Fruit fly (Drosophila melanogaster) ovary, adult (tissue): ENCODE data around the gene nompC.
A peak's percentile ranks its signal among the peaks of the same experiment; 100 is the strongest.

Experiments used
- CG17801 ChIP-seq: fragments of 200-800 bp; optimal IDR thresholded peaks from 2 replicates; lab custom pipeline; 2019; ENCODE audit warnings: missing biosample characterization, mild to moderate bottlenecking, missing genetic modification characterization, moderate library complexity; ENCODE audit not compliant: partially characterized antibody

Gene nompC

DNA sequence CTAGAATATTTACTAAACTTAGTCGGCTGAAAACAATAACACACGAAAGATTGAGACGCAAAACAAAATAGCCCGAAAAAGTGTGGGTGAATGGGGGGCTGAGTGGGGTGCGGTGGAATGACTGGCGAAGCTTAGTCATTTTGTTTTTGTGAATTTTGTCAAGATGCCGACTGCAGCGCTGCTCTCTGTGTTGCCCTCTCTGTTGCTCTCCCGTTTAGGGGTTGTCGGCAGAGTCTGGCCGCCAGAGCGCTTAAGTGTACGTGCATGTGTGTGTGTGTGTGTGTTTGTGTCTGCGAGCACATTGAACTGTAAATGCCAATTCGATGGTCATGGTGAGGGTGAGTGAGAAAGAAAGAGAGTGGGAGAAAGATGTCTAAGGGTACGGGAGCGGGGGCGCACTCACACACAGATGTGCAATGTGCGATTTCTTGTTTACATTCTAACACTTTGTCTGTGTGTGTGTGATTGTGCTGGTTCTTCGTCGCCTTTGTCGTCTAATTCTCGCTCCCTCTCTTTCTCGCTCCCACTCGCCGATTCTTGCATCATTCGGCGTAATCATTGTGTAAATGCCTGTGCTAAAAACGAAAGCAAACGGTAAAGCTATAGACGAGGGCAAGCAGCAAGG is 39.5 kb upstream of the nompC start:
- TF ChIP-seq CG17801 (GFP tag; lab: Kevin White, UChicago), result no peak

- no peak for TF ChIP-seq CG17801 (GFP tag; lab: Kevin White, UChicago)
These were observed 36.6 kb upstream of the nompC start for dm6 chr2L:5309369-5309768.

- TF ChIP-seq CG17801 (GFP tag; lab: Kevin White, UChicago), result no peak
These were observed 31.3 kb upstream of the nompC start, which contains the start of gene CG14024 for dm6 chr2L:5314630-5315159. TSS of gene CG14024 (minus strand) at chr2L:5314895.

DNA sequence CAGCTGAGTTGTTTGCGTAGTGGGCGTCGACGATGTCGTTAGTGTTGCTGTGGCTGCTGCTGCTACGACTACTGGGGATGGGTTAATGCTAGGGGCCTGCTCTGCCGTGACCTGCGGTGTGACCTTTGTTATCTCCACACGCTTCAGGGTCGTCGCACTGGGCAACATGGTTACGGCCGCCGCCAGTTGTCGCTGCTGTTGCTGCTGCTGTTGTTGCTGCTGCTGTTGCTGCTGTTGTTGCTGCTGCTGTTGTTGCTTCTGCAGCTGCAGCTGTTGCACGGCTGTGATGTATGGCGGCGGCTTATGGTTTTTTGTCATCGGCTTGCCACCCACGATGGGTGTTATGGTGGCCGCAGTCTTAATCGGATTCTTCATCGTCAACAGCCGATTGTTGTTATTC is 25.9 kb upstream of the nompC start:
- no peak for TF ChIP-seq CG17801 (GFP tag; lab: Kevin White, UChicago)

DNA sequence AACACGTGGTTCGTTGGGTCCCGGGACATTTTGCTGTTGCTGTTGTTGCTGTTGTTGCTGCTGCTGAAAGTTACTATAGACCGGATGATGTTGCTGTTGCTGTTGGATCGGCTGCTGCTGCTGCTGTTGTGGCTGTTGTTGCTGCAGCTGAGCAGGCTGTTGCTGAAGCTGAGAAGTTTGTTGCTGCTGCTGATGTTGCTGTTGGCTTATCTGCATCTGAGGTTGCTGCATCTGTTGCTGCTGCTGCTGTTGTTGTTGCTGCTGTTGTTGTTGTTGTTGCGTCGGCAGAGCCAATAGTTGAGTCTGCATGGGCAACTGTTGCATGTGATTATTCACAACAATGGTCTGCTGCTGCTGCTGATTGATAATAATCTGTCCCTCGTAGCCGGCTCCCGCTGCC is 25.0 kb upstream of the nompC start:
- no peak for TF ChIP-seq CG17801 (GFP tag; lab: Kevin White, UChicago)

dm6 chr2L:5324958-5325850 is 20.8 kb upstream of the nompC start:
- TF ChIP-seq CG17801 (GFP tag; lab: Kevin White, UChicago), result peak; percentile 88

DNA sequence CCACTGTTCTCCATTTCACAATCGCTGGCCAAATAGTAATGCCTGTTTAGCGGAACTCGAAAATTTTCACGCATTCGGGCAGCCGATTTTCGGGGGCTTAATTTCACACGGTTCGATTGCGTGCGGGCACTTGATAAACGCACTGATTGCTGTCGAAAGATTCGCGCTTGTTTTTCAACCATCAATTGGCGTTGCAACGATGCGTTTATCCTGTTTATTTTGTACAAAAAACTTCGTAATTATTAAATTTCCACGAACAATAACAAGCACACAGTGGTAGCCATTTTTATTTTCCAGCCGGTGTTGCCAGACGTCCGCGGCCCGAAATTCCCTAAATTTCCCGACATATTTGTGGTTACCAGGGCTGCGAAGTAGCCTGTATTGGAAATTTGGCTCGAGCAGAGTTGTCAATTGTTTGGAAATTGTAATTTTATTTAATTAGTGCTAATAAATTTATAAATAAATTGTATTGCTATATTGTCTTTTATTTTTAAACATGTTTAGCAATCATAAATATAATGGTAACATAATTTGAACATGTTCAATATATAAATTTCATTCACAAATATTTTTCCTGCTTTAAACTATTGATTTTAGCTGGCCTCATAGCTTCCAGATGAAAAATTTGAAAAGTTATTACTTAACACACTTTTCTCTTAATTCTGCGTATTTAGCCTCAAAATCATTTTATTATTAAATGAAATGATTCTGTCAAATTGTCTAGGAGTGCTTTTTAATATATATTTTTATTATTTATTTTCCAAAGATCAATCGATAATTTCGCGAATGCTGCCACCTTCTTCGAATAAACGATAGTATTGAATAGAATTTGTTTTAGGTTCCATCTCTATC is 19.4 kb upstream of the nompC start, which contains the start of the genes Ncoa6 and cype:
Gene Ncoa6 (minus strand): TSS at position 270 of the 852 bp plus-strand sequence.
Gene cype (plus strand): TSS at position 814 of the 852 bp plus-strand sequence.
- TF ChIP-seq CG17801 (GFP tag; lab: Kevin White, UChicago), result peak; percentile 5

DNA sequence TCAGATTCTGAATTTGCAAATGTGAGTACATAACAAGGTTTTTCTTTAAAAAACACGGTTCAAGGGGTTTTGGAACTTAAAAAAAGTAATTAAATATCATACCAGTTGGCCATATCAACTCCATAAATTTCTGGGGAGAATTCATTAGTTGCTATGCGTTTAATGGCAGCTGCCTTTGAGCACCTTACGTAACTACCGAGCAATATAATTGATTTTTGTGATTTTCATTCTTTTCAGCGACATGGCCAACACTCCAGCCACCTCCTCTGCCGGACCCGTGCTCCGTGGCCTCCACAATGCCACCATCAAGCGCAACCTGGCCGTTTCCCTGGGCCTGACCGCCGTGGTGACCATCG is 18.8 kb upstream of the nompC start:
- no peak for TF ChIP-seq CG17801 (GFP tag; lab: Kevin White, UChicago)

DNA sequence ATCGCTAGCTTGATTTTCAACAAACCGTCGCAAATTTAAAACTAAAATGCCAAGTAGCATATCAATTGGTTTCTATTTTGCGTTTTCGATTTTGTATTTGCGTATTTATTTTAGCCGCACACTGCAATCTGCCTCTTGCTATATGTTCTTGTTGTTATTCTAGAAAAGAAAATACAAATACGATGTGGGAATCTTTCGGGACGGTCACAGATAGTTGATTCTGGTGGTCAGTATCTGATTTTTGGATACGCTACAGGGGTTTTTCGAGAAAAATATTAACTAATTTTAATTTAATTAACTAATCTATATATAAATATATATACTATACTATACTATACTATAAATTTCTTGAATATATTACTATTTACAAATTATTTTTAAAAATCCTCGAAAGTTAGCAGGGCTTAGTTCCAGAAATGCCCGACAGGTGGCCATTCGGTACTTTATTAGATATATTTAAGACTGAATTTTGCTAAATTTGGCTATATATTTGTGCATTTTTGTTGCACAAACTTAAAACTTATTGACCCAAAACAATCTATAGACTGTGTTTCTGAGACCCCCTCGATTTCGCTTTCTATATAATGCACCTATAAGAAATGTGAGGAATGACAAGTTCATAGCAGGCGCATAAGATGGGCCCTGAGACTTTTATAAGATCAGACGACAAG is 17.0 kb upstream of the nompC start, which contains the start of gene CG14022:
Gene CG14022 (minus strand): TSS at position 51 of the 671 bp plus-strand sequence.
- no peak for TF ChIP-seq CG17801 (GFP tag; lab: Kevin White, UChicago)

- TF ChIP-seq CG17801 (GFP tag; lab: Kevin White, UChicago), result no peak
These were observed 16.4 kb upstream of the nompC start, which contains the start of gene TotM for dm6 chr2L:5329557-5329956. TSS of gene TotM (plus strand) at chr2L:5329857.

dm6 chr2L:5332574-5332973 is 13.4 kb upstream of the nompC start:
- no peak for TF ChIP-seq CG17801 (GFP tag; lab: Kevin White, UChicago)

dm6 chr2L:5337159-5337558 is 8.8 kb upstream of the nompC start:
- no peak for TF ChIP-seq CG17801 (GFP tag; lab: Kevin White, UChicago)

DNA sequence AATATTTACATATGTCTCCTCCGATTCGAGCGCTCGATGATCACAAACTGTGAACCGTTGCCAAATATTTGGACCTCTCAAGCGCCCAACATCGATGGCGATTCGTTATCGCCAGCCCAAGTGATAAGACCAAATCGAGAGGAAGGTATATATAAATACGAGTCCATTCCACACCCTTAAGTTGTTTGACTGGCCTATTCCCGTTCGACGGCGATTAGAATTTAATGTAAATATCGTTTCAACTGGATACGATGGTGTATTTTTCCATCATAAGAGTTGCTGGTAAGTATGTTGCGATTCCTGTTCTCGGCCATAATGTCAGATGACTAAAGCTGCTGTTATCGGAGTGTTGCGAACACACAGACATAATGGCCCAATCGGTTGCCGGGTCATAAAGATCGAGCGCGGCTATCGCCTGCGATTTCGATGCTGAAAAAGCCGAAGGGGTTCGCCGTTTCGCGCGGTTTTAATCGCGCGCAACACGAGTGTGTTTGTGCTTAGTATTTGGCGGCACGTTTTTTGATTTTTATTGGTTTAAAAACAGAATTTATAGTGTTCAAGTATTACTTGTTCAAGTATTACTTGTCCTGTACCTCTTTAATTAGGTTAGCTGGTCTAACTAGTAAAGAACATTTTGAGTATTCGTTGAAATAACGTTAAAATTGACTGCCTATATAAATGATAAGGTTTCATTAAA is 7.8 kb upstream of the nompC start, which contains the start of gene fusl:
Gene fusl (minus strand): TSS at position 50 of the 697 bp plus-strand sequence.
- TF ChIP-seq CG17801 (GFP tag; lab: Kevin White, UChicago), result no peak
